Worm (Caenorhabditis elegans) whole organism, L4 larva: Measurements from ENCODE around the gene Y53G8AM.7.
A peak's percentile ranks its signal among the peaks of the same experiment; 100 is the strongest.

Experiments used
- Y48G9A.11 ChIP-seq: fragments of 200-800 bp; sonication (Bioruptor generic); IDR thresholded peaks from 2 replicates; pipeline ENCODE4 v1.3.6; 2022; ENCODE audit warnings: missing genetic modification reagents, missing genetic modification characterization, missing compliant biosample characterization
- ZK546.5 ChIP-seq, 2 experiments: sonication (generic microtip); optimal IDR thresholded peaks; 2 replicates each; lab custom pipeline; 2017; ENCODE audit warnings: missing biosample characterization in 2 of 2, missing genetic modification characterization in 2 of 2
- lir-3 ChIP-seq: sonication (generic microtip); optimal IDR thresholded peaks from 2 replicates; lab custom pipeline; 2016; ENCODE audit warnings: mild to moderate bottlenecking, missing genetic modification characterization, missing compliant biosample characterization
- nhr-10 ChIP-seq: fragments of 150-350 bp; optimal IDR thresholded peaks from 2 replicates; lab custom pipeline; 2014; ENCODE audit warnings: missing biosample characterization, missing genetic modification characterization
- nhr-237 ChIP-seq: sonication (generic microtip); optimal IDR thresholded peaks from 2 replicates; lab custom pipeline; 2017; ENCODE audit warnings: missing biosample characterization, missing genetic modification characterization
- nhr-25 ChIP-seq: sonication (generic microtip); optimal IDR thresholded peaks from 2 replicates; lab custom pipeline; 2017; ENCODE audit warnings: missing genetic modification characterization, mild to moderate bottlenecking, missing compliant biosample characterization, antibody characterized with exemption, moderate library complexity, borderline replicate concordance; ENCODE audit not compliant: insufficient read depth
- nhr-28 ChIP-seq: fragments of 150-350 bp; optimal IDR thresholded peaks from 2 replicates; lab custom pipeline; 2014; ENCODE audit warnings: missing biosample characterization, missing genetic modification characterization
- zfp-2 ChIP-seq: sonication (generic microtip); optimal IDR thresholded peaks from 2 replicates; lab custom pipeline; 2016; ENCODE audit warnings: mild to moderate bottlenecking, missing genetic modification characterization, missing compliant biosample characterization
- zfp-3 ChIP-seq: fragments of 200-800 bp; sonication (Bioruptor generic); conservative IDR thresholded peaks from 2 replicates; pipeline ENCODE4 v1.3.6; 2022; ENCODE audit warnings: missing genetic modification reagents, missing genetic modification characterization, missing compliant biosample characterization
- ztf-11 ChIP-seq: fragments of 150-350 bp; optimal IDR thresholded peaks from 2 replicates; lab custom pipeline; 2014; ENCODE audit warnings: missing biosample characterization, missing genetic modification characterization

- TF ChIP-seq nhr-10 (tag; lab: Kevin White, UChicago) (no peak), nhr-25 (tag; lab: Kevin White, UChicago) (no peak), nhr-28 (peak; percentile 46), zfp-2 (tag; lab: Kevin White, UChicago) (no peak), ztf-11 (tag; lab: Kevin White, UChicago) (no peak), zfp-3 (GFP tag; lab: Robert Waterston, UW) (no peak), ZK546.5 (tag; optimal IDR thresholded peaks at IDR 0.05; lab: Kevin White, UChicago) (no peak), Y48G9A.11 (no peak), lir-3 (tag; lab: Kevin White, UChicago) (no peak), nhr-237 (tag; lab: Kevin White, UChicago) (no peak)
Observed at ce11 chrIII:3281860-3282358, 15.4 kb upstream of the Y53G8AM.7 start, which contains the start of gene mfsd-8.
